Worm (Caenorhabditis elegans): ENCODE data around the gene cbn-1.

The cbn-1 gene

ce11 chrII:282483-282882 is 49.8 kb downstream of the cbn-1 start, which contains the start of gene trul-1:
Gene trul-1 (minus strand): TSS chrII:282583.
- no peak for TF ChIP-seq Y56A3A.18 (GFP tag; IDR thresholded peaks at IDR 0.05)
- TF ChIP-seq ztf-6 (GFP tag; IDR thresholded peaks at IDR 0.05), result no peak
- no peak for TF ChIP-seq snpc-1.1 (tag; optimal IDR thresholded peaks at IDR 0.05; ENCODE audit: insufficient read depth)
- no peak for TF ChIP-seq F49E8.2 (tag; optimal IDR thresholded peaks at IDR 0.05; ENCODE audit: insufficient read depth)
- no peak for TF ChIP-seq F22D6.2 (tag; optimal IDR thresholded peaks at IDR 0.05)

ce11 chrII:278636-279035 is 53.7 kb downstream of the cbn-1 start, which contains the start of gene B0432.8:
Gene B0432.8 (minus strand): TSS chrII:278736.
- no peak for TF ChIP-seq K11D2.4 (GFP tag; IDR thresholded peaks at IDR 0.05)
- no peak for TF ChIP-seq bed-1 (GFP tag; IDR thresholded peaks at IDR 0.05)
- no peak for TF ChIP-seq tbx-9 (tag; optimal IDR thresholded peaks at IDR 0.05; ENCODE audit: borderline replicate concordance)
- no peak for TF ChIP-seq ztf-28 (GFP tag; IDR thresholded peaks at IDR 0.05)
- no peak for TF ChIP-seq ceh-91 (GFP tag; IDR thresholded peaks at IDR 0.05)
- TF ChIP-seq T07F8.4 (tag; optimal IDR thresholded peaks at IDR 0.05), result no peak
- TF ChIP-seq ets-4 (GFP tag; optimal IDR thresholded peaks at IDR 0.05), result no peak
